Worm (Caenorhabditis elegans) whole organism, L3 larva: ENCODE measurements around the gene R09A8.9.
A peak's percentile ranks its signal among the peaks of the same experiment; 100 is the strongest.

ENCODE experiments used
- ZK546.5 ChIP-seq: sonication (generic microtip); optimal IDR thresholded peaks from 2 replicates; lab custom pipeline; 2017; ENCODE audit warnings: missing biosample characterization, missing genetic modification characterization
- aly-2 ChIP-seq: fragments of 150-350 bp; optimal IDR thresholded peaks from 2 replicates; lab custom pipeline; 2014; ENCODE audit warnings: missing biosample characterization, missing genetic modification characterization
- ama-1 ChIP-seq: fragments of 150-350 bp; optimal IDR thresholded peaks from 2 replicates; lab custom pipeline; 2018
- ceh-16 ChIP-seq: sonication (generic microtip); optimal IDR thresholded peaks from 2 replicates; lab custom pipeline; 2017; ENCODE audit warnings: missing biosample characterization, missing genetic modification characterization
- ceh-28 ChIP-seq: fragments of 150-350 bp; optimal IDR thresholded peaks from 2 replicates; lab custom pipeline; 2014; ENCODE audit warnings: missing biosample characterization, missing genetic modification reagents, missing genetic modification characterization
- ceh-82 ChIP-seq: fragments of 150-350 bp; optimal IDR thresholded peaks from 2 replicates; lab custom pipeline; 2014; ENCODE audit warnings: missing biosample characterization, missing genetic modification characterization
- ceh-9 ChIP-seq: sonication (generic microtip); optimal IDR thresholded peaks from 2 replicates; lab custom pipeline; 2018; ENCODE audit warnings: missing biosample characterization, missing genetic modification characterization
- daf-12 ChIP-seq: fragments of 150-350 bp; optimal IDR thresholded peaks from 2 replicates; lab custom pipeline; 2014; ENCODE audit warnings: missing biosample characterization, missing genetic modification reagents, missing genetic modification characterization
- egl-27 ChIP-seq: sonication (generic microtip); optimal IDR thresholded peaks from 4 replicates; lab custom pipeline; 2017; ENCODE audit warnings: missing biosample characterization, missing genetic modification reagents, missing genetic modification characterization
- egl-5 ChIP-seq: fragments of 150-350 bp; optimal IDR thresholded peaks from 2 replicates; lab custom pipeline; 2017; ENCODE audit warnings: missing biosample characterization, missing genetic modification reagents, missing genetic modification characterization, inconsistent platforms
- elt-1 ChIP-seq: fragments of 150-350 bp; optimal IDR thresholded peaks from 2 replicates; lab custom pipeline; 2014; ENCODE audit warnings: missing biosample characterization, missing genetic modification characterization
- elt-2 ChIP-seq: sonication (generic microtip); optimal IDR thresholded peaks from 2 replicates; lab custom pipeline; 2016; ENCODE audit warnings: missing genetic modification reagents, mild to moderate bottlenecking, missing genetic modification characterization, missing compliant biosample characterization
- eor-1 ChIP-seq, 2 experiments: fragments of 150-350 bp; optimal IDR thresholded peaks; 2 replicates each; lab custom pipeline; 2014 to 2018; ENCODE audit warnings: missing biosample characterization in 2 of 2, missing genetic modification characterization in 2 of 2
- fkh-10 ChIP-seq: sonication (generic microtip); optimal IDR thresholded peaks from 2 replicates; lab custom pipeline; 2017; ENCODE audit warnings: missing biosample characterization, missing genetic modification reagents, missing genetic modification characterization
- hmg-11 ChIP-seq: sonication (generic microtip); optimal IDR thresholded peaks from 2 replicates; lab custom pipeline; 2016; ENCODE audit warnings: missing genetic modification characterization, missing compliant biosample characterization
- jun-1 ChIP-seq: fragments of 150-350 bp; optimal IDR thresholded peaks from 2 replicates; lab custom pipeline; 2014; ENCODE audit warnings: missing biosample characterization, missing genetic modification reagents, missing genetic modification characterization
- lin-39 ChIP-seq: fragments of 150-350 bp; optimal IDR thresholded peaks from 2 replicates; lab custom pipeline; 2018; ENCODE audit warnings: missing biosample characterization, missing genetic modification reagents, missing genetic modification characterization
- lsy-12 ChIP-seq: sonication (generic microtip); optimal IDR thresholded peaks from 2 replicates; lab custom pipeline; 2016; ENCODE audit warnings: mild to moderate bottlenecking, missing genetic modification characterization, missing compliant biosample characterization
- mdl-1 ChIP-seq: fragments of 150-350 bp; optimal IDR thresholded peaks from 2 replicates; lab custom pipeline; 2014; ENCODE audit warnings: missing biosample characterization, missing genetic modification characterization
- nfya-1 ChIP-seq: sonication (generic microtip); optimal IDR thresholded peaks from 2 replicates; lab custom pipeline; 2017; ENCODE audit warnings: missing genetic modification characterization, mild to moderate bottlenecking, missing compliant biosample characterization, antibody characterized with exemption, moderate library complexity; ENCODE audit not compliant: insufficient read depth
- nhr-11 ChIP-seq: fragments of 150-350 bp; optimal IDR thresholded peaks from 2 replicates; lab custom pipeline; 2014; ENCODE audit warnings: missing biosample characterization, missing genetic modification characterization
- nhr-237 ChIP-seq: fragments of 150-350 bp; optimal IDR thresholded peaks from 2 replicates; lab custom pipeline; 2014; ENCODE audit warnings: missing biosample characterization, missing genetic modification characterization
- nhr-25 ChIP-seq: sonication (generic microtip); optimal IDR thresholded peaks from 2 replicates; lab custom pipeline; 2017; ENCODE audit warnings: missing biosample characterization, missing genetic modification characterization
- nhr-28 ChIP-seq: fragments of 150-350 bp; optimal IDR thresholded peaks from 2 replicates; lab custom pipeline; 2014; ENCODE audit warnings: missing biosample characterization, missing genetic modification characterization
- nhr-43 ChIP-seq: sonication (generic microtip); optimal IDR thresholded peaks from 2 replicates; lab custom pipeline; 2016; ENCODE audit warnings: mild to moderate bottlenecking, missing genetic modification characterization, missing compliant biosample characterization; ENCODE audit not compliant: poor library complexity, severe bottlenecking
- nhr-77 ChIP-seq: fragments of 150-350 bp; optimal IDR thresholded peaks from 2 replicates; lab custom pipeline; 2014; ENCODE audit warnings: missing biosample characterization, missing genetic modification characterization
- pha-4 ChIP-seq: fragments of 150-350 bp; optimal IDR thresholded peaks from 2 replicates; lab custom pipeline; 2014; ENCODE audit warnings: missing biosample characterization, missing genetic modification reagents, missing genetic modification characterization
- pqm-1 ChIP-seq: fragments of 150-350 bp; optimal IDR thresholded peaks from 2 replicates; lab custom pipeline; 2017; ENCODE audit warnings: missing biosample characterization, missing genetic modification characterization, inconsistent platforms
- sea-2 ChIP-seq: fragments of 150-350 bp; sonication (generic microtip); optimal IDR thresholded peaks from 4 replicates; lab custom pipeline; 2014; ENCODE audit warnings: missing biosample characterization, missing genetic modification reagents, missing genetic modification characterization
- skn-1 ChIP-seq: fragments of 150-350 bp; optimal IDR thresholded peaks from 2 replicates; lab custom pipeline; 2014; ENCODE audit warnings: missing biosample characterization, missing genetic modification characterization
- snpc-4 ChIP-seq: fragments of 150-350 bp; optimal IDR thresholded peaks from 2 replicates; lab custom pipeline; 2014; ENCODE audit warnings: missing biosample characterization, missing genetic modification characterization
- tbx-2 ChIP-seq: sonication (generic microtip); optimal IDR thresholded peaks from 2 replicates; lab custom pipeline; 2016; ENCODE audit warnings: mild to moderate bottlenecking, missing genetic modification characterization, missing compliant biosample characterization
- unc-39 ChIP-seq: sonication (generic microtip); optimal IDR thresholded peaks from 4 replicates; lab custom pipeline; 2017; ENCODE audit warnings: missing biosample characterization, missing genetic modification characterization
- unc-62 ChIP-seq: fragments of 150-350 bp; sonication (generic microtip); optimal IDR thresholded peaks from 4 replicates; lab custom pipeline; 2014; ENCODE audit warnings: missing biosample characterization, missing genetic modification reagents, missing genetic modification characterization
- zag-1 ChIP-seq: fragments of 150-350 bp; optimal IDR thresholded peaks from 2 replicates; lab custom pipeline; 2014; ENCODE audit warnings: missing biosample characterization, missing genetic modification characterization
- ztf-11 ChIP-seq: fragments of 150-350 bp; optimal IDR thresholded peaks from 2 replicates; lab custom pipeline; 2014; ENCODE audit warnings: missing biosample characterization, missing genetic modification characterization
- ztf-4 ChIP-seq: fragments of 150-350 bp; optimal IDR thresholded peaks from 2 replicates; lab custom pipeline; 2014; ENCODE audit warnings: missing biosample characterization, missing genetic modification characterization

The R09A8.9 gene

DNA sequence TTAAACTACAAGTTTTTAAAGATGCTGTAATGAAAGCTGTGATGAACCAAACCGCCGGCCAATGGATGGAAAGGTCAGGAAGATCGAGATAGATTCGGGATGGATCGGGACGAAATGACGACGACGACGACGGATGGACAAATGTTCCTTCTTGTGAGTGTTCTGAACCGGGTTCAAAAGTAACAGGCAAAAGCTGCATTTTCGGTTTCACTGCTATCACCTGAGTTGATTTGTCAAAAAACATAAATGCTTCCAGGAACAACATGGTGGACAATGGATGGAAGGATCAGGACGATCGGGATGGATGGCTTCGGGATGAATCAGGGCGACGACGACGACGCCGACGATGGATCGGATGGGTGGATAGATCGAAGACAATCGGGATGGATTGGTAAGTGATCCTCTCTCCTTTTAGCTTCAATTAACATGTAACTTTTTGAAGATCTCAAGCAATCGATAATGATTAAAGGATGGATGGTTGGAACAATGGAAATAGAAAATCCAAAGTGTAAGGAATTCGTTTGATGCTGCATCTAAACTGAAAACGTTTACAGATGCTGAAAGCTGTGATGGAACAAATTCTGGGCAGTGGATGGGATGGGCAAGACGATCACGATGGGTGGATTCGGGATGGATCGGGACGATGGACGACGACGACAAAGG lies at the start of gene R09A8.9, which contains the start of gene T24D5.6:
Gene R09A8.9, plus strand, starts transcription at position 613 of the 663 bp plus-strand sequence.
Gene T24D5.6, plus strand, starts transcription at position 301 of the 663 bp plus-strand sequence.
- TF ChIP-seq unc-62 (GFP tag; lab: Kevin White, UChicago) (no peak), skn-1 (tag; lab: Kevin White, UChicago) (no peak), pqm-1 (no peak), ceh-9 (no peak), eor-1 (tag; optimal IDR thresholded peaks at IDR 0.05; lab: Kevin White, UChicago) (no peak), fkh-10 (GFP tag; lab: Kevin White, UChicago) (no peak), ceh-16 (tag; lab: Kevin White, UChicago) (no peak), nhr-77 (tag; lab: Kevin White, UChicago) (no peak), ztf-11 (tag; lab: Kevin White, UChicago) (no peak), aly-2 (no peak), egl-27 (tag; lab: Kevin White, UChicago) (no peak), nhr-43 (no peak), unc-39 (tag; lab: Kevin White, UChicago) (no peak), ztf-4 (tag; lab: Kevin White, UChicago) (no peak), snpc-4 (tag; lab: Kevin White, UChicago) (no peak), ZK546.5 (tag; lab: Kevin White, UChicago) (no peak), nfya-1 (tag; lab: Kevin White, UChicago) (no peak), mdl-1 (tag; lab: Kevin White, UChicago) (no peak), ceh-28 (tag; lab: Kevin White, UChicago) (no peak), nhr-11 (no peak)

ce11 chrX:12563589-12563988 lies 40.1 kb upstream of the R09A8.9 start:
- no peak for TF ChIP-seq ama-1
- TF ChIP-seq zag-1 (tag; lab: Kevin White, UChicago) = no peak
- no peak for TF ChIP-seq ZK546.5 (tag; lab: Kevin White, UChicago)
- TF ChIP-seq ceh-82 (tag; lab: Kevin White, UChicago) = peak; percentile 46
- TF ChIP-seq elt-2 (tag; lab: Kevin White, UChicago) = peak; percentile 45
- TF ChIP-seq pha-4 (tag; lab: Kevin White, UChicago) = peak; percentile 76
- no peak for TF ChIP-seq egl-5 (tag; lab: Kevin White, UChicago)
- TF ChIP-seq jun-1 (tag; lab: Kevin White, UChicago) = peak; percentile 60
- TF ChIP-seq nfya-1 (tag; lab: Kevin White, UChicago) = peak; percentile 60
- TF ChIP-seq unc-39 (tag; lab: Kevin White, UChicago) = no peak
- TF ChIP-seq ceh-28 (tag; lab: Kevin White, UChicago) = peak; percentile 15
- peak; percentile 44 for TF ChIP-seq egl-27 (tag; lab: Kevin White, UChicago)
- TF ChIP-seq lin-39 (tag; lab: Kevin White, UChicago) = peak; percentile 40
- TF ChIP-seq skn-1 (tag; lab: Kevin White, UChicago) = peak; percentile 6
- no peak for TF ChIP-seq daf-12 (tag; lab: Kevin White, UChicago)
- peak; percentile 76 for TF ChIP-seq nhr-43
- no peak for TF ChIP-seq elt-1
- TF ChIP-seq nhr-25 (tag; lab: Kevin White, UChicago) = peak; percentile 42
- peak; percentile 72 for TF ChIP-seq tbx-2 (tag; lab: Kevin White, UChicago)
- TF ChIP-seq hmg-11 (tag; lab: Kevin White, UChicago) = peak; percentile 93

DNA sequence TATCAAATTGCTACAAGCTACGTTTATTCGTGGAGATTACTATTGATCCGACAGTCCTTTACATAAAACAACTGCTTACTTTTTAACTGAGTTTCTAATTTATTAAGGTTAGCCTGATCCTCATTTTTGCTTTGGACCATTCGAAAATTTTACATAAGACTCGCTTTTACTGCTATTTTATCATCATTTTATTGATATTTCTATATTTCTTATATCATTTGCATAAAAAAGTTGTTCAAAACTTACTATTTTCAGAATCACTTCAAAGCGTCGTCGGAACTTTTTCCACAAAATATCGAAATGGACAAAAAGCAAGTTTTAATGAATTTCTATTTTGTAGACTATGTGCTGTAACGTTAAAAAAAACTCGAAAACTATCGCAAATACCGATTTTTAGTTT lies 29.3 kb upstream of the R09A8.9 start, which contains the start of gene T24D5.1:
Gene T24D5.1, plus strand, starts transcription at position 301 of the 400 bp plus-strand sequence.
- TF ChIP-seq lsy-12 (tag; lab: Kevin White, UChicago) (no peak), egl-27 (tag; lab: Kevin White, UChicago) (no peak), nhr-237 (tag; lab: Kevin White, UChicago) (no peak), aly-2 (no peak), nhr-25 (tag; lab: Kevin White, UChicago) (no peak), egl-5 (tag; lab: Kevin White, UChicago) (no peak)

DNA sequence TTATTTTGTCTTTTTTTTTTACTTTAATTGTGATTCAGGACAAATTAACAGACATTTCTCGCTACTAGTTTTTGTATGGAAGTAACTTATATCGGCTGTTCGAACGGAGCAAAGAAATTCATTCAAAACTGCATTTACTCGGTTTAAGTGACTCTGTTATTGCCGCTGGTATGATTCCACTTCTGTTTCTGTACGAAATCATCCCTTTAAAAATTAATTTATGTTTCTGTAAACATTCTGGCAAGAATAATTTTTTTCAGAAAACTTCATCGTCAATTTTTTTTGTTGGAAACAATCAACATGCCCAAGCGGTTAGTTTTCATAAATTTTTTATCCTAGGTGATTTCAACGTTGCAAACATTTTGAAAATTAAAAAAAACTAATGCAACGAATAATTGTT lies 24.0 kb upstream of the R09A8.9 start, which contains the start of gene T24D5.3:
Gene T24D5.3, plus strand, starts transcription at position 301 of the 400 bp plus-strand sequence.
- no peak for TF ChIP-seq unc-62 (GFP tag; lab: Kevin White, UChicago)
- no peak for TF ChIP-seq nhr-28 (tag; lab: Kevin White, UChicago)
- TF ChIP-seq jun-1 (tag; lab: Kevin White, UChicago) = no peak
- TF ChIP-seq ZK546.5 (tag; lab: Kevin White, UChicago) = no peak
- TF ChIP-seq zag-1 (tag; lab: Kevin White, UChicago) = no peak
- no peak for TF ChIP-seq nhr-237 (tag; lab: Kevin White, UChicago)
- TF ChIP-seq ama-1 = no peak
- TF ChIP-seq hmg-11 (tag; lab: Kevin White, UChicago) = no peak
- no peak for TF ChIP-seq egl-5 (tag; lab: Kevin White, UChicago)
- no peak for TF ChIP-seq skn-1 (tag; lab: Kevin White, UChicago)
- no peak for TF ChIP-seq aly-2
- TF ChIP-seq sea-2 (GFP tag; lab: Kevin White, UChicago) = no peak
